Worm (Caenorhabditis elegans) whole organism, L4 larva: Measurements from ENCODE around the gene C08B6.3.

Experiments
- Y5F2A.4 ChIP-seq: fragments of 200-800 bp; sonication (Bioruptor generic); optimal IDR thresholded peaks from 2 replicates; lab custom pipeline; 2018; ENCODE audit warnings: mild to moderate bottlenecking, missing genetic modification characterization, missing compliant biosample characterization
- ces-1 ChIP-seq: fragments of 150-350 bp; sonication (generic microtip); optimal IDR thresholded peaks from 4 replicates; lab custom pipeline; 2014; ENCODE audit warnings: missing biosample characterization, missing genetic modification reagents, missing genetic modification characterization
- daf-16 ChIP-seq, 3 experiments: sonication (generic microtip); optimal IDR thresholded peaks; 2 replicates each; lab custom pipeline; 2016 to 2017; ENCODE audit warnings: missing genetic modification characterization in 3 of 3, missing genetic modification reagents in 3 of 3, mild to moderate bottlenecking in 2 of 3, missing compliant biosample characterization in 2 of 3, missing biosample characterization in 1 of 3, moderate library complexity in 1 of 3
- egl-27 ChIP-seq: sonication (generic microtip); optimal IDR thresholded peaks from 3 replicates; lab custom pipeline; 2017; ENCODE audit warnings: missing biosample characterization, missing genetic modification reagents, missing genetic modification characterization
- lin-39 ChIP-seq: fragments of 150-350 bp; optimal IDR thresholded peaks from 2 replicates; lab custom pipeline; 2014; ENCODE audit warnings: missing biosample characterization, missing genetic modification reagents, missing genetic modification characterization
- lsy-2 ChIP-seq, 2 experiments: fragments of 150-350 bp in 1 of 2; sonication (generic microtip) in 1 of 2; optimal IDR thresholded peaks; 2 replicates each; lab custom pipeline; 2014 to 2017; ENCODE audit warnings: missing biosample characterization in 2 of 2, missing genetic modification characterization in 2 of 2
- nhr-77 ChIP-seq: fragments of 150-350 bp; optimal IDR thresholded peaks from 2 replicates; lab custom pipeline; 2014; ENCODE audit warnings: missing biosample characterization, missing genetic modification characterization
- pqm-1 ChIP-seq: sonication (generic microtip); optimal IDR thresholded peaks from 2 replicates; lab custom pipeline; 2017; ENCODE audit warnings: missing biosample characterization, missing genetic modification characterization
- spr-1 ChIP-seq: sonication (generic microtip); optimal IDR thresholded peaks from 2 replicates; lab custom pipeline; 2016; ENCODE audit warnings: mild to moderate bottlenecking, missing genetic modification characterization, missing compliant biosample characterization
- unc-62 ChIP-seq, 3 experiments: fragments of 150-350 bp in 1 of 3; sonication (generic microtip); optimal IDR thresholded peaks in 2 of 3; peaks in 1 of 3; 1 replicate in 1 of 3; 2 replicates in 2 of 3; lab custom pipeline; 2014 to 2017; ENCODE audit warnings: missing biosample characterization in 3 of 3, missing genetic modification characterization in 3 of 3, missing genetic modification reagents in 3 of 3, missing genotype in 1 of 3
- zfp-3 ChIP-seq: fragments of 200-800 bp; sonication (Bioruptor generic); conservative IDR thresholded peaks from 2 replicates; pipeline ENCODE4 v1.3.6; 2022; ENCODE audit warnings: missing genetic modification reagents, missing genetic modification characterization, missing compliant biosample characterization
- zip-2 ChIP-seq: fragments of 150-350 bp; optimal IDR thresholded peaks from 2 replicates; lab custom pipeline; 2014; ENCODE audit warnings: missing biosample characterization, missing genetic modification characterization

ce11 chrV:10064221-10064620 lies 47.9 kb downstream of the C08B6.3 start, which contains the start of gene fipr-13:
- TF ChIP-seq egl-27: no peak
- no peak for TF ChIP-seq unc-62 (GFP tag; optimal IDR thresholded peaks at IDR 0.05 in 1 of 2; lab: Kevin White, UChicago)
- no peak for TF ChIP-seq unc-62 (tag; optimal IDR thresholded peaks at IDR 0.05; lab: Kevin White, UChicago)
- TF ChIP-seq pqm-1 (tag; lab: Kevin White, UChicago): no peak
- TF ChIP-seq lsy-2 (tag; optimal IDR thresholded peaks at IDR 0.05; lab: Kevin White, UChicago): no peak
- TF ChIP-seq ces-1 (GFP tag; lab: Kevin White, UChicago): no peak
- TF ChIP-seq nhr-77: no peak
- no peak for TF ChIP-seq zip-2
- no peak for TF ChIP-seq Y5F2A.4 (GFP tag; lab: Kevin White, UChicago)
- no peak for TF ChIP-seq lin-39
- no peak for TF ChIP-seq daf-16 (GFP tag; optimal IDR thresholded peaks at IDR 0.05; lab: Kevin White, UChicago)
- TF ChIP-seq daf-16 (tag; optimal IDR thresholded peaks at IDR 0.05; lab: Kevin White, UChicago): no peak
- no peak for TF ChIP-seq zfp-3 (GFP tag; lab: Robert Waterston, UW)
- no peak for TF ChIP-seq spr-1 (tag; lab: Kevin White, UChicago)
